Fruit fly (Drosophila melanogaster): ENCODE data around the gene Ir94h.

DNA sequence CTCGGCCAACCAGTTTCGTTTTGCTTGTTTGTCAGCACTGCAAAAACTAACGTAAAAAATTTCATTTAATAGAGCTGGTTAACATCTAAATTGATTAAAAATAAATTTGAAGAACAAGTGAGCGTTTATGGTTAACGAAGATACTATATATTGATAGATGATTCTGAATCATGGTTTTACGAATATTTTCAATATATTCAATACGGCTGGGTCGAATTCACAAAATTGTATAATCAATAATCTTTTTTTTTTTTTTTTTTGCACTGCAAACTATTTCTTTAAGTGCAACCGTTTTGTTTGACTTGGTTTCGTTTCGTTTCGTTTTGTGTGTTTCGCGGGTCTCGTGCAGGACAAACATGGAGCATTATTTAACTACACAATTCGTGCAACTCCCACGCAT is 17.5 kb downstream of the Ir94h start:
- no peak for TF ChIP-seq pad (GFP tag; optimal IDR thresholded peaks at IDR 0.05)
- no peak for TF ChIP-seq bab1 (GFP tag; optimal IDR thresholded peaks at IDR 0.05)
- no peak for TF ChIP-seq CG5204 (GFP tag; optimal IDR thresholded peaks at IDR 0.05)
- no peak for TF ChIP-seq CG1620 (GFP tag; optimal IDR thresholded peaks at IDR 0.05)
- no peak for TF ChIP-seq kay (GFP tag; ENCODE audit: borderline replicate concordance)
- TF ChIP-seq toe (GFP tag; optimal IDR thresholded peaks at IDR 0.05), result no peak
- no peak for TF ChIP-seq CG12768 (GFP tag; optimal IDR thresholded peaks at IDR 0.05)
- TF ChIP-seq Crg-1 (GFP tag; optimal IDR thresholded peaks at IDR 0.05), result no peak
- TF ChIP-seq Mnt (GFP tag; optimal IDR thresholded peaks at IDR 0.05), result no peak
